Fruit fly (Drosophila melanogaster) whole organism, embryonic: ENCODE results near the gene CG43759.

Source experiments
- Ptx1 ChIP-seq: fragments of 200-800 bp; sonication (Bioruptor generic); IDR thresholded peaks from 2 replicates; pipeline ENCODE4 v1.3.6; 2022; ENCODE audit warnings: missing biosample characterization, missing genetic modification characterization
- Trl ChIP-seq, 3 experiments: fragments of >200 bp in 2 of 3; fragments of 200-800 bp in 1 of 3; sonication (Bioruptor generic) in 1 of 3; optimal IDR thresholded peaks; 2 replicates in 1 of 3; 3 replicates in 2 of 3; lab custom pipeline; 2016 to 2017; ENCODE audit warnings: missing biosample characterization in 1 of 3, missing genetic modification characterization in 1 of 3
- nom ChIP-seq: fragments of 200-800 bp; sonication (Bioruptor generic); optimal IDR thresholded peaks from 2 replicates; lab custom pipeline; 2017; ENCODE audit warnings: missing biosample characterization, missing genetic modification characterization, mild to moderate bottlenecking, moderate library complexity, missing genetic modification reagents

DNA sequence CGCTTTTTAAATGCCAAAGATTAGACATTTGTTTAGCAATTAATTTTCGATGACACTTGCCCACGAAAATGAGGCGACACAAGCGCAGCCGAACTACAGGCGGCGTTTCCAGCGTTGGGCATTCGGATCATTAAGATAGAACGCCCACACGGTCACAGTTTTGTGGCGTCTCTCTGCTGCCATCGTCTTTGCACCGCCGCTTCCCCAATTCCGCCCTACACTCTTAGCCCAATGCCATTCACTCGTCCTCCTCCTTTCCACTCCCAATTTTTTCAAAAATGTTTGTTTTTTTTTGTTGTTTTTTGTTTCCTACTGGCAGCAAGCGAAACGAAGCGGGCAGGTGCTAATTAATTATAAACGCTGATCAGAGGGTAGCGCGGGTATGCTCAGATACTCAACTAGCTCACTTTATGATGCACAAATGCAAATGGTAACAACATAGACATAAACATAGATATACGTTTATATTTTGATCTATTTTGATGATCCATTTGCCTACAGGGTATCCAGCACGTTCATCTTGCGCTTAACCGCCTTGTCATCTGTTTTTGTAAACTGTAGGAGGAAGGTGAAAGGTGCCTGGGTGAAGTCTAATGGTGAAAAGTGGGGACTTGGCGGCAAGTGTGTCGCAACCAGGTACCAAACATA is 21.2 kb downstream of the CG43759 start:
- TF ChIP-seq Ptx1 (GFP tag; lab: Robert Waterston, UW) (peak; percentile 88), Trl (optimal IDR thresholded peaks at IDR 0.05; lab: Kevin White, UChicago) (no peak), Trl (GFP tag; optimal IDR thresholded peaks at IDR 0.05; lab: Kevin White, UChicago) (peak; percentile 76), nom (GFP tag; lab: Kevin White, UChicago) (no peak)
